Fruit fly (Drosophila melanogaster): ENCODE results near the gene Cp7Fc.
A peak's percentile ranks its signal among the peaks of the same experiment; 100 is the strongest.

Cp7Fc gene

DNA sequence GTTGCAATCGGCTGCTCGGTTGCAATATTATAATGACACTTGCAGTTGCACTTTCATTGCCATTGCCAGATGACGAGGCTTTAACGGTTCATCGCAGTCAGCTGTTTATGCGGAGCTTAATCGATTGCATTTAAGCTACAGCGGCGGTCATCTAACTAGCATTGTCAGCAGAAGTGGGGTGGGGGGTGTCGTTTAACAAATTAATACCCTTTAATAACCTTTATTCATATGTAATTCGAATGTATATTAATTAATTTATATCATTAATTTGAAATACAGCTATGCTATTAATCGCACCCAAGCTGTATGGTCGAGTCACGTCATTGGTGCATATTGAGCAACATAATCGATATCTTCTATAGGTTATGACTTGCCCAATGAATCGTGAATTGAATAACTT, 15.9 kb downstream of the Cp7Fc start (continued):
- no peak for TF ChIP-seq CG7745 (tag; optimal IDR thresholded peaks at IDR 0.05)
- no peak for TF ChIP-seq da (GFP tag; optimal IDR thresholded peaks at IDR 0.05)
- TF ChIP-seq stc (GFP tag; IDR thresholded peaks at IDR 0.05) = peak; percentile 88
- no peak for TF ChIP-seq ham (GFP tag; IDR thresholded peaks at IDR 0.05)
- TF ChIP-seq wdn (GFP tag; IDR thresholded peaks at IDR 0.05) = peak; percentile 47; the same call in 1 of the 2 replicates
- no peak for TF ChIP-seq vnd (GFP tag; IDR thresholded peaks at IDR 0.05; ENCODE audit: partially characterized antibody)
- peak; percentile 43 for TF ChIP-seq Lhr (GFP tag; optimal IDR thresholded peaks at IDR 0.05)
- peak; percentile 78 for TF ChIP-seq Ssrp (tag; optimal IDR thresholded peaks at IDR 0.05)
- peak; percentile 29 for TF ChIP-seq HmgZ (tag; optimal IDR thresholded peaks at IDR 0.05)
- TF ChIP-seq az2 (GFP tag; optimal IDR thresholded peaks at IDR 0.05) = peak; percentile 80
- peak; percentile 83 for TF ChIP-seq CG32772 (GFP tag; IDR thresholded peaks at IDR 0.05)
- TF ChIP-seq danr (GFP tag; IDR thresholded peaks at IDR 0.05) = peak; percentile 44; the same call in 1 of the 2 replicates
- TF ChIP-seq nau (GFP tag; optimal IDR thresholded peaks at IDR 0.05) = peak; percentile 55
- peak; percentile 16 for TF ChIP-seq CG10431 (GFP tag; optimal IDR thresholded peaks at IDR 0.05)
- no peak for TF ChIP-seq Hmx (GFP tag; optimal IDR thresholded peaks at IDR 0.05)
- TF ChIP-seq Dek (tag; optimal IDR thresholded peaks at IDR 0.05) = peak; percentile 55
- TF ChIP-seq Dll (GFP tag; IDR thresholded peaks at IDR 0.05; ENCODE audit: partially characterized antibody) = no peak
- TF ChIP-seq CG15011 (GFP tag; optimal IDR thresholded peaks at IDR 0.05) = no peak
- TF ChIP-seq maf-S (GFP tag; optimal IDR thresholded peaks at IDR 0.05) = no peak
- no peak for TF ChIP-seq HLH4C (GFP tag; IDR thresholded peaks at IDR 0.05; ENCODE audit: partially characterized antibody)
- no peak for TF ChIP-seq pan (optimal IDR thresholded peaks at IDR 0.05)
- TF ChIP-seq pan (GFP tag; optimal IDR thresholded peaks at IDR 0.05 in 1 of 2, IDR thresholded peaks at IDR 0.05 in 1 of 2) = peak in 1 of 2 experiments; percentile 90
- TF ChIP-seq Awh (GFP tag; IDR thresholded peaks at IDR 0.05) = peak; percentile 86
- peak; percentile 61 for TF ChIP-seq CG3847 (GFP tag; IDR thresholded peaks at IDR 0.05)
- peak; percentile 78; the same call in 1 of the 2 replicates for TF ChIP-seq peb (GFP tag; IDR thresholded peaks at IDR 0.05)
- 0 out of 2 replicates have a peak, but pooled peaks have one; percentile 28 for TF ChIP-seq gt (GFP tag; IDR thresholded peaks at IDR 0.05)
- TF ChIP-seq CG14710 (tag; optimal IDR thresholded peaks at IDR 0.05) = peak; percentile 48
- peak; percentile 8 for TF ChIP-seq CG16815 (GFP tag; optimal IDR thresholded peaks at IDR 0.05)
- no peak for TF ChIP-seq bigmax (GFP tag; optimal IDR thresholded peaks at IDR 0.05)
- peak; percentile 91 for TF ChIP-seq sisA (GFP tag; IDR thresholded peaks at IDR 0.05)
- peak; percentile 82 for TF ChIP-seq H2.0 (GFP tag; IDR thresholded peaks at IDR 0.05)
- TF ChIP-seq Gsc (GFP tag; IDR thresholded peaks at IDR 0.05) = no peak
- 0 out of 2 replicates have a peak, but pooled peaks have one; percentile 31 for TF ChIP-seq al (GFP tag; IDR thresholded peaks at IDR 0.05)
- TF ChIP-seq CG9817 (tag; optimal IDR thresholded peaks at IDR 0.05) = peak; percentile 72
- TF ChIP-seq CG6654 (GFP tag; optimal IDR thresholded peaks at IDR 0.05) = peak; percentile 25
- no peak for TF ChIP-seq B-H2 (GFP tag; optimal IDR thresholded peaks at IDR 0.05)
- peak; percentile 89 for TF ChIP-seq CG14441 (GFP tag; IDR thresholded peaks at IDR 0.05)
- TF ChIP-seq D19B (GFP tag; optimal IDR thresholded peaks at IDR 0.05) = peak; percentile 17
- peak; percentile 83 for TF ChIP-seq ATbp (GFP tag; optimal IDR thresholded peaks at IDR 0.05)
- peak; percentile 47 for TF ChIP-seq Jarid2 (GFP tag; optimal IDR thresholded peaks at IDR 0.05)
- TF ChIP-seq CG9876 (GFP tag; optimal IDR thresholded peaks at IDR 0.05) = no peak
- no peak for TF ChIP-seq Atf3 (GFP tag; optimal IDR thresholded peaks at IDR 0.05)
- TF ChIP-seq zfh2 (GFP tag; optimal IDR thresholded peaks at IDR 0.05) = no peak
- TF ChIP-seq pita (GFP tag; optimal IDR thresholded peaks at IDR 0.05) = no peak
- TF ChIP-seq ssp (GFP tag; IDR thresholded peaks at IDR 0.05) = peak; percentile 66
- TF ChIP-seq run (tag; optimal IDR thresholded peaks at IDR 0.05) = peak; percentile 76
- no peak for TF ChIP-seq CG13894 (tag; optimal IDR thresholded peaks at IDR 0.05)
- peak; percentile 65 for TF ChIP-seq Rfx (GFP tag; IDR thresholded peaks at IDR 0.05)
- TF ChIP-seq slou (GFP tag; optimal IDR thresholded peaks at IDR 0.05) = peak; percentile 39
- peak; percentile 88 for TF ChIP-seq Drgx (GFP tag; IDR thresholded peaks at IDR 0.05)
- no peak for TF ChIP-seq CG34376 (GFP tag; optimal IDR thresholded peaks at IDR 0.05)
- TF ChIP-seq CTCF (GFP tag; optimal IDR thresholded peaks at IDR 0.05) = no peak
